Fruit fly (Drosophila melanogaster) whole organism, embryonic: ENCODE measurements around the gene puc.
A peak's percentile ranks its signal among the peaks of the same experiment; 100 is the strongest.

Source experiments
- CG10274 ChIP-seq: fragments of 200-800 bp; sonication (Bioruptor generic); optimal IDR thresholded peaks from 3 replicates; lab custom pipeline; 2017; ENCODE audit warnings: missing biosample characterization, mild to moderate bottlenecking, missing genetic modification characterization
- CG10431 ChIP-seq: fragments of 200-800 bp; sonication (Bioruptor generic); optimal IDR thresholded peaks from 3 replicates; lab custom pipeline; 2018; ENCODE audit warnings: missing biosample characterization, mild to moderate bottlenecking, missing genetic modification characterization
- CG11723 ChIP-seq: fragments of 200-800 bp; sonication (Bioruptor generic); optimal IDR thresholded peaks from 2 replicates; lab custom pipeline; 2017; ENCODE audit warnings: missing biosample characterization, mild to moderate bottlenecking, missing genetic modification characterization
- CG12236 ChIP-seq: fragments of 200-800 bp; sonication (Bioruptor generic); optimal IDR thresholded peaks from 2 replicates; lab custom pipeline; 2016; ENCODE audit warnings: missing biosample characterization, missing genetic modification characterization
- CG12391 ChIP-seq: fragments of 200-800 bp; sonication (Bioruptor generic); optimal IDR thresholded peaks from 3 replicates; lab custom pipeline; 2018; ENCODE audit warnings: missing biosample characterization, mild to moderate bottlenecking, missing genetic modification characterization, moderate library complexity
- CG15514 ChIP-seq: fragments of 200-800 bp; sonication (Bioruptor generic); optimal IDR thresholded peaks from 3 replicates; lab custom pipeline; 2017; ENCODE audit warnings: missing biosample characterization, missing genetic modification characterization, mild to moderate bottlenecking, moderate library complexity, missing genetic modification reagents
- CG15601 ChIP-seq: fragments of 200-800 bp; sonication (Bioruptor generic); optimal IDR thresholded peaks from 3 replicates; lab custom pipeline; 2019; ENCODE audit warnings: missing biosample characterization, mild to moderate bottlenecking, missing genetic modification characterization, moderate library complexity
- CG1603 ChIP-seq: fragments of 200-800 bp; sonication (Bioruptor generic); optimal IDR thresholded peaks from 2 replicates; lab custom pipeline; 2019; ENCODE audit warnings: missing biosample characterization, mild to moderate bottlenecking, missing genetic modification characterization, moderate library complexity
- CG18476 ChIP-seq: fragments of 200-800 bp; sonication (Bioruptor generic); optimal IDR thresholded peaks from 2 replicates; lab custom pipeline; 2016; ENCODE audit warnings: missing biosample characterization, mild to moderate bottlenecking, missing genetic modification characterization
- CG2712 ChIP-seq: fragments of 200-800 bp; optimal IDR thresholded peaks from 3 replicates; lab custom pipeline; 2019; ENCODE audit warnings: missing biosample characterization, mild to moderate bottlenecking, missing genetic modification characterization, moderate library complexity
- CG31441 ChIP-seq: fragments of 200-800 bp; sonication (Bioruptor generic); IDR thresholded peaks from 2 replicates; pipeline ENCODE4 v1.3.6; 2022; ENCODE audit warnings: missing biosample characterization, missing genetic modification characterization
- CG32532 ChIP-seq: fragments of 200-800 bp; sonication (Bioruptor generic); IDR thresholded peaks from 2 replicates; pipeline ENCODE4 v1.3.6; 2022; ENCODE audit warnings: missing biosample characterization, missing genetic modification characterization
- CG34224 ChIP-seq: fragments of 200-800 bp; sonication (Bioruptor generic); IDR thresholded peaks from 3 replicates; pipeline ENCODE4 v1.3.6; 2022; ENCODE audit warnings: missing biosample characterization, missing genetic modification characterization; ENCODE audit not compliant: partially characterized antibody
- CG5180 ChIP-seq: fragments of 200-800 bp; sonication (Bioruptor generic); optimal IDR thresholded peaks from 3 replicates; lab custom pipeline; 2017; ENCODE audit warnings: missing biosample characterization, missing genetic modification characterization, mild to moderate bottlenecking, moderate library complexity, missing genetic modification reagents
- CG5953 ChIP-seq: fragments of 200-800 bp; sonication (Bioruptor generic); IDR thresholded peaks from 2 replicates; pipeline ENCODE4 v1.3.6; 2022; ENCODE audit warnings: missing biosample characterization, missing genetic modification characterization
- CG6683 ChIP-seq: fragments of 200-800 bp; sonication (Bioruptor generic); optimal IDR thresholded peaks from 2 replicates; lab custom pipeline; 2017; ENCODE audit warnings: missing biosample characterization, mild to moderate bottlenecking, missing genetic modification characterization, missing genetic modification reagents
- CG7372 ChIP-seq: fragments of 200-800 bp; sonication (Bioruptor generic); IDR thresholded peaks from 2 replicates; pipeline ENCODE4 v1.3.6; 2022; ENCODE audit warnings: missing biosample characterization, missing genetic modification characterization
- CG8089 ChIP-seq: fragments of 200-800 bp; sonication (Bioruptor generic); optimal IDR thresholded peaks from 3 replicates; lab custom pipeline; 2016; ENCODE audit warnings: missing biosample characterization, missing genetic modification characterization
- CG9817 ChIP-seq: fragments of 200-800 bp; sonication (Bioruptor generic); optimal IDR thresholded peaks from 2 replicates; lab custom pipeline; 2018; ENCODE audit warnings: missing biosample characterization, mild to moderate bottlenecking, missing genetic modification characterization, moderate library complexity
- CHES-1-like ChIP-seq: fragments of 200-800 bp; sonication (Bioruptor generic); optimal IDR thresholded peaks from 2 replicates; lab custom pipeline; 2016; ENCODE audit warnings: missing biosample characterization, missing genetic modification characterization
- CTCF ChIP-seq: fragments of 200-800 bp; sonication (Bioruptor generic); optimal IDR thresholded peaks from 2 replicates; lab custom pipeline; 2017; ENCODE audit warnings: missing biosample characterization, mild to moderate bottlenecking, missing genetic modification characterization, moderate library complexity
- CrebB ChIP-seq: fragments of 200-800 bp; sonication (Bioruptor generic); optimal IDR thresholded peaks from 3 replicates; lab custom pipeline; 2018; ENCODE audit warnings: missing biosample characterization, mild to moderate bottlenecking, missing genetic modification characterization
- Doc3 ChIP-seq: fragments of 200-800 bp; sonication (Bioruptor generic); IDR thresholded peaks from 3 replicates; pipeline ENCODE4 v1.3.6; 2022; ENCODE audit warnings: missing biosample characterization, missing genetic modification characterization; ENCODE audit not compliant: partially characterized antibody
- Ets65A ChIP-seq: fragments of 200-800 bp; sonication (Bioruptor generic); peaks from one replicate; lab custom pipeline; 2016; ENCODE audit warnings: missing biosample characterization, missing genetic modification characterization
- Fer1 ChIP-seq: fragments of 200-800 bp; sonication (Bioruptor generic); optimal IDR thresholded peaks from 2 replicates; lab custom pipeline; 2017; ENCODE audit warnings: missing biosample characterization, mild to moderate bottlenecking, missing genetic modification characterization
- Fer2 ChIP-seq: fragments of 200-800 bp; sonication (Bioruptor generic); optimal IDR thresholded peaks from 2 replicates; lab custom pipeline; 2018; ENCODE audit warnings: missing biosample characterization, mild to moderate bottlenecking, missing genetic modification characterization, moderate library complexity
- Jarid2 ChIP-seq: fragments of 200-800 bp; sonication (Bioruptor generic); optimal IDR thresholded peaks from 3 replicates; lab custom pipeline; 2017; ENCODE audit warnings: mild to moderate bottlenecking, missing biosample characterization, missing genetic modification reagents, missing genetic modification characterization
- Kr ChIP-seq: fragments of 200-800 bp; sonication (Bioruptor generic); optimal IDR thresholded peaks from 2 replicates; lab custom pipeline; 2017; ENCODE audit warnings: missing biosample characterization, mild to moderate bottlenecking, missing genetic modification characterization
- MTF-1 ChIP-seq: fragments of 200-800 bp; sonication (Bioruptor generic); optimal IDR thresholded peaks from 2 replicates; lab custom pipeline; 2018; ENCODE audit warnings: missing biosample characterization, mild to moderate bottlenecking, missing genetic modification characterization, borderline replicate concordance
- NFAT ChIP-seq: fragments of 200-800 bp; sonication (Bioruptor generic); IDR thresholded peaks from 2 replicates; pipeline ENCODE4 v1.3.6; 2022; ENCODE audit warnings: missing biosample characterization, missing genetic modification characterization
- Oli ChIP-seq: fragments of 200-800 bp; sonication (Bioruptor generic); optimal IDR thresholded peaks from 2 replicates; lab custom pipeline; 2018; ENCODE audit warnings: missing biosample characterization, mild to moderate bottlenecking, missing genetic modification characterization, moderate library complexity
- Xbp1 ChIP-seq: fragments of 200-800 bp; sonication (Bioruptor generic); optimal IDR thresholded peaks from 3 replicates; lab custom pipeline; 2016; ENCODE audit warnings: missing biosample characterization, mild to moderate bottlenecking, missing genetic modification characterization
- ase ChIP-seq: fragments of 200-800 bp; sonication (Bioruptor generic); IDR thresholded peaks from 3 replicates; pipeline ENCODE4 v1.3.6; 2022; ENCODE audit warnings: missing biosample characterization, missing genetic modification characterization
- dm ChIP-seq: fragments of 200-800 bp; sonication (Bioruptor generic); optimal IDR thresholded peaks from 3 replicates; lab custom pipeline; 2016; ENCODE audit warnings: missing biosample characterization, missing genetic modification characterization
- emc ChIP-seq: fragments of 200-800 bp; sonication (Bioruptor generic); optimal IDR thresholded peaks from 2 replicates; lab custom pipeline; 2016; ENCODE audit warnings: missing biosample characterization, missing genetic modification characterization
- ewg ChIP-seq: fragments of 200-800 bp; sonication (Bioruptor generic); optimal IDR thresholded peaks from 3 replicates; lab custom pipeline; 2017; ENCODE audit warnings: mild to moderate bottlenecking, missing biosample characterization, missing genetic modification reagents, missing genetic modification characterization
- gce ChIP-seq: fragments of 200-800 bp; sonication (Bioruptor generic); IDR thresholded peaks from 3 replicates; pipeline ENCODE4 v1.3.6; 2022; ENCODE audit warnings: missing biosample characterization, missing genetic modification characterization
- gem ChIP-seq: fragments of 200-800 bp; sonication (Bioruptor generic); optimal IDR thresholded peaks from 2 replicates; lab custom pipeline; 2019; ENCODE audit warnings: missing biosample characterization, mild to moderate bottlenecking, missing genetic modification characterization, moderate library complexity
- jing ChIP-seq: fragments of 200-800 bp; sonication (Bioruptor generic); optimal IDR thresholded peaks from 2 replicates; lab custom pipeline; 2018; ENCODE audit warnings: missing biosample characterization, mild to moderate bottlenecking, missing genetic modification characterization
- lov ChIP-seq, 2 experiments: fragments of 200-800 bp in 1 of 2; fragments of >200 bp in 1 of 2; sonication (Bioruptor generic) in 1 of 2; IDR thresholded peaks in 1 of 2; optimal IDR thresholded peaks in 1 of 2; 2 replicates in 1 of 2; 3 replicates in 1 of 2; pipeline versions ENCODE4 v1.3.6 to Lab custom; 2017 to 2022; ENCODE audit warnings: missing biosample characterization in 1 of 2, missing genetic modification characterization in 1 of 2
- odd ChIP-seq: fragments of 200-800 bp; sonication (Bioruptor generic); optimal IDR thresholded peaks from 2 replicates; lab custom pipeline; 2017; ENCODE audit warnings: missing biosample characterization, mild to moderate bottlenecking, missing genetic modification characterization
- sim ChIP-seq: fragments of 200-800 bp; sonication (Bioruptor generic); IDR thresholded peaks from 2 replicates; pipeline ENCODE4 v1.3.6; 2022; ENCODE audit warnings: missing biosample characterization, missing genetic modification characterization
- slbo ChIP-seq: fragments of 200-800 bp; sonication (Bioruptor generic); IDR thresholded peaks from 2 replicates; pipeline ENCODE4 v1.3.6; 2022; ENCODE audit warnings: missing biosample characterization, missing genetic modification characterization
- sob ChIP-seq: fragments of 200-800 bp; sonication (Bioruptor generic); IDR thresholded peaks from 2 replicates; pipeline ENCODE4 v1.3.6; 2022; ENCODE audit warnings: missing biosample characterization, missing genetic modification characterization
- sqz ChIP-seq: fragments of 200-800 bp; sonication (Bioruptor generic); optimal IDR thresholded peaks from 3 replicates; lab custom pipeline; 2018; ENCODE audit warnings: missing biosample characterization, mild to moderate bottlenecking, missing genetic modification characterization
- tll ChIP-seq, 2 experiments: fragments of 200-800 bp in 1 of 2; fragments of >200 bp in 1 of 2; sonication (Bioruptor generic) in 1 of 2; optimal IDR thresholded peaks; 2 replicates each; lab custom pipeline; 2017 to 2019; ENCODE audit warnings: missing biosample characterization in 2 of 2, missing genetic modification characterization in 2 of 2, mild to moderate bottlenecking in 1 of 2, moderate library complexity in 1 of 2
- trh ChIP-seq: fragments of 200-800 bp; sonication (Bioruptor generic); optimal IDR thresholded peaks from 2 replicates; lab custom pipeline; 2016; ENCODE audit warnings: missing biosample characterization, missing genetic modification characterization
- vfl ChIP-seq: fragments of 200-800 bp; sonication (Bioruptor generic); optimal IDR thresholded peaks from 2 replicates; lab custom pipeline; 2016; ENCODE audit warnings: missing biosample characterization, missing genetic modification characterization
- zen ChIP-seq: fragments of 200-800 bp; sonication (Bioruptor generic); optimal IDR thresholded peaks from 3 replicates; lab custom pipeline; 2018; ENCODE audit warnings: missing biosample characterization, mild to moderate bottlenecking, missing genetic modification characterization, moderate library complexity

The puc gene

DNA sequence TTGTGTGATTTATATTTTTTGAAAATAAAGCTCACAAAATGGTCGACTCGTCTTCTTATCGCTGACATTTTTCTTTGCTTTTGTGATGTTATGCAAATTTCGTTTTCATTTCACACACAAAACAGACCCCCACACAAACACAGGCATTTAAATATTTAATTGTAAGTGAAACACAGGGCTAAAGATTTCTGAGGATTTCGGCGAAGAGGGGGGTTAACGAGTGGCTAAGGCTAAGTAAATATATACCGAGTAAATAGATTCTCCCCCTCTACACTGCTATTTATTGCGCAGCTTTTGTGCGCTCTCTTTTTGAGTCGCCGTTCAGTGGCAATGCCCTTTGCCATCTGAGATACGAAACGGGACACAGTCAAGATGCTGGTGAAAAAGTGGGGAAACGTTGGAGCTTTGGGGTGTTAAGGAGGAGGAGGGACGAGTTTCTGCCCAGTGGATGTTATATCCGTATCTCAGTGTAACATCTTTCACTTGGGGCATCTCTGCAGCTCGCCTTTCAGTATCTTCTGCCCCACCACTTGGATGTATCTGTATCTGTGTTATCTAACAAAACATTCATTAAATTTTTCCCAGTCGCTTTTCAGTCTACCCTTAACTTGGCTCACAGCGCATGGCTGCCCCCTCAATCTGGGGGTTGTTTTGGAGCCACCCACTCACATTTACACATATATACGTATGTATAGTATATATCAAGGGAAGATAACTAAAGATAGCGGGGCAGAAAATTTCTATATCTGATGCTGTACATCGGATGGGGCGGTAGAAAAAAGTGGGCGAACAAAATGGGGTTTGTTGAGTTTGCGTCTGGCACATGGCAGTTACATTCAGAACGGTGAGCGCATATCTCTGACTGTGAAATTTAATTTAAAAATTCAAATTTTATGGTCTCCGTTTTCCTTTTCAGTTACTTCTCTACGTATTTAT, 50.9 kb downstream of the puc start (continued):
- TF ChIP-seq CG12236 (no peak), CG2712 (tag; lab: Kevin White, UChicago) (no peak), Jarid2 (GFP tag; lab: Kevin White, UChicago) (no peak), ase (GFP tag; lab: Robert Waterston, UW) (no peak), CG8089 (no peak), Fer2 (tag; lab: Kevin White, UChicago) (no peak), CG1603 (tag; lab: Kevin White, UChicago) (peak; percentile 63), CHES-1-like (GFP tag; lab: Kevin White, UChicago) (no peak), CG31441 (no peak), CG12391 (tag; lab: Kevin White, UChicago) (no peak), lov (optimal IDR thresholded peaks at IDR 0.05; lab: Kevin White, UChicago) (no peak), lov (GFP tag; IDR thresholded peaks at IDR 0.05; lab: Robert Waterston, UW) (no peak), CG9817 (tag; lab: Kevin White, UChicago) (peak; percentile 6), CG18476 (GFP tag; lab: Kevin White, UChicago) (no peak), CG10274 (no peak), CG5180 (GFP tag; lab: Kevin White, UChicago) (no peak), Doc3 (GFP tag; lab: Robert Waterston, UW) (no peak), CG10431 (GFP tag; lab: Kevin White, UChicago) (peak; percentile 2), CrebB (tag; lab: Kevin White, UChicago) (no peak), gem (tag; lab: Kevin White, UChicago) (peak; percentile 49), sqz (GFP tag; lab: Kevin White, UChicago) (no peak), Kr (GFP tag; lab: Kevin White, UChicago) (no peak), Ets65A (GFP tag; lab: Kevin White, UChicago) (peak; percentile 4), NFAT (GFP tag; lab: Robert Waterston, UW) (no peak), odd (GFP tag; lab: Kevin White, UChicago) (no peak), CG15601 (peak; percentile 13), CG5953 (GFP tag; lab: Robert Waterston, UW) (no peak), gce (no peak), Xbp1 (GFP tag; lab: Kevin White, UChicago) (no peak), CG15514 (GFP tag; lab: Kevin White, UChicago) (no peak), emc (GFP tag; lab: Kevin White, UChicago) (no peak), dm (GFP tag; lab: Kevin White, UChicago) (no peak), trh (GFP tag; lab: Kevin White, UChicago) (no peak), tll (GFP tag; optimal IDR thresholded peaks at IDR 0.05; lab: Kevin White, UChicago) (no peak), CTCF (GFP tag; lab: Kevin White, UChicago) (no peak), jing (GFP tag; lab: Kevin White, UChicago) (no peak), MTF-1 (GFP tag; lab: Kevin White, UChicago) (no peak), CG11723 (GFP tag; lab: Kevin White, UChicago) (no peak), ewg (no peak), CG34224 (GFP tag; lab: Robert Waterston, UW) (no peak), vfl (GFP tag; lab: Kevin White, UChicago) (no peak), CG32532 (no peak), sob (GFP tag; lab: Robert Waterston, UW) (no peak), sim (GFP tag; lab: Robert Waterston, UW) (no peak), Fer1 (no peak), Oli (tag; lab: Kevin White, UChicago) (no peak), CG7372 (GFP tag; lab: Robert Waterston, UW) (no peak), zen (no peak), slbo (no peak), CG6683 (GFP tag; lab: Kevin White, UChicago) (no peak)
